Fruit fly (Drosophila melanogaster) whole organism, embryonic: ENCODE results near the gene CG7860.

Experiments used
- Adf1 ChIP-seq: fragments of 200-800 bp; sonication (Bioruptor generic); IDR thresholded peaks from 2 replicates; pipeline ENCODE4 v1.3.6; 2022; ENCODE audit warnings: missing biosample characterization, missing genetic modification characterization
- Atf3 ChIP-seq: fragments of 200-800 bp; sonication (Bioruptor generic); optimal IDR thresholded peaks from 3 replicates; lab custom pipeline; 2016; ENCODE audit warnings: missing biosample characterization, missing genetic modification characterization
- B-H1 ChIP-seq: fragments of 200-800 bp; sonication (Bioruptor generic); IDR thresholded peaks from 3 replicates; pipeline ENCODE4 v1.3.6; 2022; ENCODE audit warnings: missing biosample characterization, missing genetic modification characterization
- CG12769 ChIP-seq: fragments of 200-800 bp; sonication (Bioruptor generic); optimal IDR thresholded peaks from 2 replicates; lab custom pipeline; 2019; ENCODE audit warnings: missing biosample characterization, mild to moderate bottlenecking, missing genetic modification characterization, moderate library complexity
- CG12942 ChIP-seq: fragments of 200-800 bp; sonication (Bioruptor generic); optimal IDR thresholded peaks from 3 replicates; lab custom pipeline; 2016; ENCODE audit warnings: missing biosample characterization, missing genetic modification characterization
- CG13624 ChIP-seq: fragments of 200-800 bp; sonication (Bioruptor generic); optimal IDR thresholded peaks from 2 replicates; lab custom pipeline; 2016; ENCODE audit warnings: missing biosample characterization, missing genetic modification characterization
- CG14441 ChIP-seq: fragments of 200-800 bp; sonication (Bioruptor generic); IDR thresholded peaks from 2 replicates; pipeline ENCODE4 v1.3.6; 2022; ENCODE audit warnings: missing biosample characterization, missing genetic modification characterization
- CG15514 ChIP-seq: fragments of 200-800 bp; sonication (Bioruptor generic); optimal IDR thresholded peaks from 3 replicates; lab custom pipeline; 2017; ENCODE audit warnings: missing biosample characterization, missing genetic modification characterization, mild to moderate bottlenecking, moderate library complexity, missing genetic modification reagents
- CG15696 ChIP-seq: fragments of 200-800 bp; sonication (Bioruptor generic); optimal IDR thresholded peaks from 2 replicates; lab custom pipeline; 2019; ENCODE audit warnings: missing biosample characterization, mild to moderate bottlenecking, missing genetic modification characterization, moderate library complexity
- CG17328 ChIP-seq: fragments of 200-800 bp; sonication (Bioruptor generic); IDR thresholded peaks from 2 replicates; pipeline ENCODE4 v1.3.6; 2022; ENCODE audit warnings: missing biosample characterization, missing genetic modification characterization
- CG17361 ChIP-seq: fragments of 200-800 bp; sonication (Bioruptor generic); IDR thresholded peaks from 3 replicates; pipeline ENCODE4 v1.3.6; 2022; ENCODE audit warnings: missing biosample characterization, missing genetic modification characterization
- CG17912 ChIP-seq: fragments of 200-800 bp; sonication (Bioruptor generic); optimal IDR thresholded peaks from 2 replicates; lab custom pipeline; 2018; ENCODE audit warnings: missing biosample characterization, mild to moderate bottlenecking, missing genetic modification characterization
- CG30403 ChIP-seq: fragments of 200-800 bp; sonication (Bioruptor generic); optimal IDR thresholded peaks from 3 replicates; lab custom pipeline; 2016; ENCODE audit warnings: missing biosample characterization, missing genetic modification characterization
- CG31441 ChIP-seq: fragments of 200-800 bp; sonication (Bioruptor generic); IDR thresholded peaks from 2 replicates; pipeline ENCODE4 v1.3.6; 2022; ENCODE audit warnings: missing biosample characterization, missing genetic modification characterization
- CG34422 ChIP-seq: fragments of 200-800 bp; sonication (Bioruptor generic); IDR thresholded peaks from 3 replicates; pipeline ENCODE4 v1.3.6; 2022; ENCODE audit warnings: missing biosample characterization, missing genetic modification characterization
- CG7372 ChIP-seq: fragments of 200-800 bp; sonication (Bioruptor generic); IDR thresholded peaks from 2 replicates; pipeline ENCODE4 v1.3.6; 2022; ENCODE audit warnings: missing biosample characterization, missing genetic modification characterization
- CG7987 ChIP-seq: fragments of 200-800 bp; sonication (Bioruptor generic); optimal IDR thresholded peaks from 2 replicates; lab custom pipeline; 2018; ENCODE audit warnings: missing biosample characterization, mild to moderate bottlenecking, missing genetic modification characterization, moderate library complexity
- CG8281 ChIP-seq: fragments of 200-800 bp; sonication (Bioruptor generic); optimal IDR thresholded peaks from 2 replicates; lab custom pipeline; 2018; ENCODE audit warnings: missing biosample characterization, mild to moderate bottlenecking, missing genetic modification characterization, moderate library complexity
- CG8944 ChIP-seq: fragments of 200-800 bp; sonication (Bioruptor generic); optimal IDR thresholded peaks from 3 replicates; lab custom pipeline; 2016; ENCODE audit warnings: missing biosample characterization, missing genetic modification characterization
- Dek ChIP-seq: fragments of 200-800 bp; sonication (Bioruptor generic); optimal IDR thresholded peaks from 3 replicates; lab custom pipeline; 2019; ENCODE audit warnings: missing biosample characterization, mild to moderate bottlenecking, missing genetic modification characterization, moderate library complexity
- Dip3 ChIP-seq: fragments of 200-800 bp; sonication (Bioruptor generic); optimal IDR thresholded peaks from 3 replicates; lab custom pipeline; 2016; ENCODE audit warnings: missing biosample characterization, missing genetic modification characterization
- Drgx ChIP-seq: fragments of 200-800 bp; sonication (Bioruptor generic); IDR thresholded peaks from 2 replicates; pipeline ENCODE4 v1.3.6; 2022; ENCODE audit warnings: missing biosample characterization, missing genetic modification characterization
- ERR ChIP-seq: fragments of 200-800 bp; sonication (Bioruptor generic); optimal IDR thresholded peaks from 2 replicates; lab custom pipeline; 2016; ENCODE audit warnings: missing biosample characterization, missing genetic modification characterization
- Eip74EF ChIP-seq, 2 experiments: fragments of 200-800 bp in 1 of 2; fragments of >200 bp in 1 of 2; sonication (Bioruptor generic) in 1 of 2; optimal IDR thresholded peaks; 2 replicates each; lab custom pipeline; 2017 to 2019; ENCODE audit warnings: missing biosample characterization in 2 of 2, missing genetic modification characterization in 2 of 2, mild to moderate bottlenecking in 1 of 2, moderate library complexity in 1 of 2
- Fer1 ChIP-seq: fragments of 200-800 bp; sonication (Bioruptor generic); optimal IDR thresholded peaks from 2 replicates; lab custom pipeline; 2017; ENCODE audit warnings: missing biosample characterization, mild to moderate bottlenecking, missing genetic modification characterization
- Fer3 ChIP-seq: fragments of 200-800 bp; sonication (Bioruptor generic); optimal IDR thresholded peaks from 2 replicates; lab custom pipeline; 2018; ENCODE audit warnings: missing biosample characterization, mild to moderate bottlenecking, missing genetic modification characterization, moderate library complexity
- GATAe ChIP-seq: fragments of 200-800 bp; sonication (Bioruptor generic); conservative IDR thresholded peaks from 2 replicates; pipeline ENCODE4 v1.3.6; 2022; ENCODE audit warnings: missing biosample characterization, missing genetic modification characterization
- Hand ChIP-seq: fragments of 200-800 bp; sonication (Bioruptor generic); optimal IDR thresholded peaks from 2 replicates; lab custom pipeline; 2017; ENCODE audit warnings: mild to moderate bottlenecking, missing biosample characterization, missing genetic modification reagents, missing genetic modification characterization
- Myb ChIP-seq: fragments of 200-800 bp; sonication (Bioruptor generic); optimal IDR thresholded peaks from 2 replicates; lab custom pipeline; 2016; ENCODE audit warnings: missing biosample characterization, missing genetic modification characterization
- Ptx1 ChIP-seq: fragments of 200-800 bp; sonication (Bioruptor generic); IDR thresholded peaks from 2 replicates; pipeline ENCODE4 v1.3.6; 2022; ENCODE audit warnings: missing biosample characterization, missing genetic modification characterization
- TFAM ChIP-seq: fragments of 200-800 bp; sonication (Bioruptor generic); optimal IDR thresholded peaks from 2 replicates; lab custom pipeline; 2017; ENCODE audit warnings: missing biosample characterization, missing genetic modification characterization, inconsistent platforms
- bcd ChIP-seq: fragments of 200-800 bp; sonication (Bioruptor generic); optimal IDR thresholded peaks from 2 replicates; lab custom pipeline; 2017; ENCODE audit warnings: missing biosample characterization, mild to moderate bottlenecking, missing genetic modification characterization
- cas ChIP-seq: fragments of 200-800 bp; sonication (Bioruptor generic); IDR thresholded peaks from 2 replicates; pipeline ENCODE4 v1.3.6; 2022; ENCODE audit warnings: missing biosample characterization, missing genetic modification characterization
- ci ChIP-seq: fragments of 200-800 bp; sonication (Bioruptor generic); IDR thresholded peaks from 3 replicates; pipeline ENCODE4 v1.3.6; 2022; ENCODE audit warnings: missing biosample characterization, missing genetic modification characterization
- danr ChIP-seq: fragments of 200-800 bp; sonication (Bioruptor generic); IDR thresholded peaks from 2 replicates; pipeline ENCODE4 v1.3.6; 2022; ENCODE audit warnings: missing biosample characterization, missing genetic modification characterization
- gsb-n ChIP-seq: fragments of 200-800 bp; sonication (Bioruptor generic); optimal IDR thresholded peaks from 3 replicates; lab custom pipeline; 2018; ENCODE audit warnings: missing biosample characterization, mild to moderate bottlenecking, missing genetic modification characterization
- ind ChIP-seq: fragments of 200-800 bp; sonication (Bioruptor generic); optimal IDR thresholded peaks from 3 replicates; lab custom pipeline; 2016; ENCODE audit warnings: missing biosample characterization, missing genetic modification characterization
- lola ChIP-seq, 3 experiments: fragments of >200 bp in 2 of 3; fragments of 200-800 bp in 1 of 3; sonication (Bioruptor generic) in 1 of 3; optimal IDR thresholded peaks; 2 replicates each; lab custom pipeline; 2017 to 2019; ENCODE audit warnings: missing biosample characterization in 3 of 3, missing genetic modification characterization in 3 of 3, mild to moderate bottlenecking in 1 of 3, moderate library complexity in 1 of 3
- pan ChIP-seq, 4 experiments: fragments of >200 bp in 3 of 4; fragments of 200-800 bp in 1 of 4; sonication (Bioruptor generic) in 1 of 4; optimal IDR thresholded peaks in 3 of 4; IDR thresholded peaks in 1 of 4; 2 replicates each; pipeline versions ENCODE4 v1.3.6 to Lab custom; 2017 to 2022; ENCODE audit warnings: missing biosample characterization in 2 of 4, missing genetic modification characterization in 2 of 4, mixed read lengths in 1 of 4
- pho ChIP-seq: fragments of 200-800 bp; sonication (Bioruptor generic); optimal IDR thresholded peaks from 2 replicates; lab custom pipeline; 2016; ENCODE audit warnings: missing biosample characterization, missing genetic modification characterization
- prd ChIP-seq, 3 experiments: fragments of >200 bp in 2 of 3; fragments of 200-800 bp in 1 of 3; sonication (Bioruptor generic) in 1 of 3; optimal IDR thresholded peaks in 2 of 3; IDR thresholded peaks in 1 of 3; 2 replicates in 2 of 3; 3 replicates in 1 of 3; pipeline versions ENCODE4 v1.3.6 to Lab custom; 2017 to 2022; ENCODE audit warnings: missing biosample characterization in 1 of 3, missing genetic modification characterization in 1 of 3
- sd ChIP-seq: fragments of 200-800 bp; sonication (Bioruptor generic); optimal IDR thresholded peaks from 3 replicates; lab custom pipeline; 2018; ENCODE audit warnings: missing biosample characterization, mild to moderate bottlenecking, missing genetic modification characterization, moderate library complexity
- sisA ChIP-seq: fragments of 200-800 bp; sonication (Bioruptor generic); IDR thresholded peaks from 2 replicates; pipeline ENCODE4 v1.3.6; 2022; ENCODE audit warnings: missing biosample characterization, missing genetic modification characterization
- sob ChIP-seq: fragments of 200-800 bp; sonication (Bioruptor generic); IDR thresholded peaks from 2 replicates; pipeline ENCODE4 v1.3.6; 2022; ENCODE audit warnings: missing biosample characterization, missing genetic modification characterization
- sqz ChIP-seq: fragments of 200-800 bp; sonication (Bioruptor generic); optimal IDR thresholded peaks from 3 replicates; lab custom pipeline; 2018; ENCODE audit warnings: missing biosample characterization, mild to moderate bottlenecking, missing genetic modification characterization
- sug ChIP-seq: fragments of 200-800 bp; optimal IDR thresholded peaks from 2 replicates; lab custom pipeline; 2019; ENCODE audit warnings: missing biosample characterization, mild to moderate bottlenecking, missing genetic modification characterization, moderate library complexity
- unpg ChIP-seq: fragments of 200-800 bp; sonication (Bioruptor generic); optimal IDR thresholded peaks from 3 replicates; lab custom pipeline; 2018; ENCODE audit warnings: missing biosample characterization, mild to moderate bottlenecking, missing genetic modification characterization, moderate library complexity
- z ChIP-seq: fragments of 200-800 bp; sonication (Bioruptor generic); IDR thresholded peaks from 3 replicates; pipeline ENCODE4 v1.3.6; 2022; ENCODE audit warnings: missing biosample characterization, missing genetic modification characterization

The CG7860 gene

dm6 chrX:15593477-15594229, 24.9 kb downstream of the CG7860 start, which contains the start of gene Chsy (continued):
- no peak for TF ChIP-seq sd (tag; lab: Kevin White, UChicago)
- TF ChIP-seq sug (tag; lab: Kevin White, UChicago) = no peak
- TF ChIP-seq CG30403 (GFP tag; lab: Kevin White, UChicago) = no peak
- TF ChIP-seq CG17912 (GFP tag; lab: Kevin White, UChicago) = no peak
- TF ChIP-seq unpg = no peak
- no peak for TF ChIP-seq TFAM
- peak; percentile 92 for TF ChIP-seq CG15514 (GFP tag; lab: Kevin White, UChicago)
- no peak for TF ChIP-seq CG8944 (GFP tag; lab: Kevin White, UChicago)
- no peak for TF ChIP-seq Ptx1 (GFP tag; lab: Robert Waterston, UW)
- TF ChIP-seq sob = no peak
- TF ChIP-seq ERR = no peak
- TF ChIP-seq prd (optimal IDR thresholded peaks at IDR 0.05; lab: Kevin White, UChicago) = no peak
- peak; percentile 24; the same call in 1 of the 3 replicates for TF ChIP-seq prd (GFP tag; IDR thresholded peaks at IDR 0.05; lab: Robert Waterston, UW)
- no peak for TF ChIP-seq CG17328 (GFP tag; lab: Robert Waterston, UW)
- TF ChIP-seq Hand (GFP tag; lab: Kevin White, UChicago) = no peak
- TF ChIP-seq Fer1 (GFP tag; lab: Kevin White, UChicago) = no peak
- TF ChIP-seq Dek (tag; lab: Kevin White, UChicago) = no peak
- TF ChIP-seq sqz (GFP tag; lab: Kevin White, UChicago) = no peak
- TF ChIP-seq B-H1 = peak; percentile 10; the same call in 1 of the 3 replicates
- no peak for TF ChIP-seq sisA (GFP tag; lab: Robert Waterston, UW)
- TF ChIP-seq CG13624 = no peak
- TF ChIP-seq pan (optimal IDR thresholded peaks at IDR 0.05; lab: Kevin White, UChicago) = no peak
- peak in 1 of 2 experiments; percentile 15 for TF ChIP-seq pan (GFP tag; optimal IDR thresholded peaks at IDR 0.05 in 1 of 2, IDR thresholded peaks at IDR 0.05 in 1 of 2)
- no peak for TF ChIP-seq pho
- TF ChIP-seq GATAe (GFP tag; lab: Robert Waterston, UW) = no peak
- TF ChIP-seq CG12942 (GFP tag; lab: Kevin White, UChicago) = no peak
- no peak for TF ChIP-seq Dip3 (GFP tag; lab: Kevin White, UChicago)
- peak; percentile 26; the same call in 1 of the 3 replicates for TF ChIP-seq CG34422 (GFP tag; lab: Robert Waterston, UW)
- peak; percentile 53; the same call in 1 of the 2 replicates for TF ChIP-seq Adf1
- TF ChIP-seq Fer3 (tag; lab: Kevin White, UChicago) = no peak
- TF ChIP-seq gsb-n (tag; lab: Kevin White, UChicago) = no peak
- TF ChIP-seq Atf3 (GFP tag; lab: Kevin White, UChicago) = no peak
- TF ChIP-seq CG17361 (GFP tag; lab: Robert Waterston, UW) = peak; percentile 53; the same call in 2 of the 3 replicates
- no peak for TF ChIP-seq bcd (GFP tag; lab: Kevin White, UChicago)
- TF ChIP-seq ind (GFP tag; lab: Kevin White, UChicago) = no peak
- TF ChIP-seq Eip74EF (GFP tag; optimal IDR thresholded peaks at IDR 0.05; lab: Kevin White, UChicago) = no peak
- TF ChIP-seq CG8281 (tag; lab: Kevin White, UChicago) = no peak
- no peak for TF ChIP-seq CG7987 (GFP tag; lab: Kevin White, UChicago)
- no peak for TF ChIP-seq Drgx
- TF ChIP-seq CG7372 (GFP tag; lab: Robert Waterston, UW) = 0 out of 2 replicates have a peak, but pooled peaks have one; percentile 8
- no peak for TF ChIP-seq cas
- peak in 1 of 3 experiments; percentile 52 for TF ChIP-seq lola (GFP tag; optimal IDR thresholded peaks at IDR 0.05; lab: Kevin White, UChicago)
- no peak for TF ChIP-seq Myb (GFP tag; lab: Kevin White, UChicago)
- no peak for TF ChIP-seq CG12769
- TF ChIP-seq CG31441 (GFP tag; lab: Robert Waterston, UW) = peak; percentile 38; the same call in 1 of the 2 replicates
- TF ChIP-seq ci (GFP tag; lab: Robert Waterston, UW) = peak; percentile 34; the same call in 1 of the 3 replicates
- TF ChIP-seq danr (GFP tag; lab: Robert Waterston, UW) = no peak
- no peak for TF ChIP-seq CG14441
- no peak for TF ChIP-seq z (GFP tag; lab: Robert Waterston, UW)
- TF ChIP-seq CG15696 (tag; lab: Kevin White, UChicago) = peak; percentile 12
